Worm (Caenorhabditis elegans) whole organism, L1 larva: ENCODE results near the gene cdc-25.2.

Experiments used
- F16B12.6 ChIP-seq: fragments of 150-350 bp; optimal IDR thresholded peaks from 2 replicates; lab custom pipeline; 2014; ENCODE audit warnings: missing biosample characterization, missing genetic modification characterization
- alr-1 ChIP-seq: fragments of 200-800 bp; sonication (Bioruptor generic); optimal IDR thresholded peaks from 2 replicates; lab custom pipeline; 2018; ENCODE audit warnings: borderline replicate concordance, mild to moderate bottlenecking, missing genetic modification characterization, missing compliant biosample characterization
- ama-1 ChIP-seq: fragments of 150-350 bp; optimal IDR thresholded peaks from 2 replicates; lab custom pipeline; 2014
- blmp-1 ChIP-seq: fragments of 150-350 bp; optimal IDR thresholded peaks from 2 replicates; lab custom pipeline; 2014; ENCODE audit warnings: missing biosample characterization, missing genetic modification characterization
- dpl-1 ChIP-seq, 3 experiments: fragments of 150-350 bp in 2 of 3; sonication (generic microtip) in 1 of 3; optimal IDR thresholded peaks; 2 replicates each; lab custom pipeline; 2014 to 2017; ENCODE audit warnings: missing biosample characterization in 3 of 3, missing genetic modification characterization in 3 of 3, missing genetic modification reagents in 3 of 3
- dsc-1 ChIP-seq: sonication (generic microtip); optimal IDR thresholded peaks from 2 replicates; lab custom pipeline; 2016; ENCODE audit warnings: mild to moderate bottlenecking, missing genetic modification characterization, missing compliant biosample characterization
- egl-27 ChIP-seq, 2 experiments: fragments of 150-350 bp in 1 of 2; sonication (generic microtip); optimal IDR thresholded peaks; 3 replicates each; lab custom pipeline; 2017 to 2018; ENCODE audit warnings: missing biosample characterization in 2 of 2, missing genetic modification characterization in 2 of 2, missing genetic modification reagents in 2 of 2
- elt-3 ChIP-seq, 6 experiments: fragments of 150-350 bp in 1 of 6; sonication (generic microtip); optimal IDR thresholded peaks; 2 replicates each; lab custom pipeline; 2017 to 2018; ENCODE audit warnings: missing biosample characterization in 6 of 6, missing genetic modification characterization in 6 of 6, inconsistent platforms in 1 of 6
- fkh-10 ChIP-seq: sonication (generic microtip); optimal IDR thresholded peaks from 2 replicates; lab custom pipeline; 2017; ENCODE audit warnings: missing biosample characterization, missing genetic modification reagents, missing genetic modification characterization
- fkh-8 ChIP-seq: sonication (generic microtip); optimal IDR thresholded peaks from 2 replicates; lab custom pipeline; 2016; ENCODE audit warnings: mild to moderate bottlenecking, missing genetic modification characterization, missing compliant biosample characterization
- hlh-17 ChIP-seq: fragments of 200-800 bp; sonication (Bioruptor generic); optimal IDR thresholded peaks from 2 replicates; lab custom pipeline; 2018; ENCODE audit warnings: missing genetic modification characterization, mild to moderate bottlenecking, missing compliant biosample characterization, moderate library complexity, borderline replicate concordance
- hpl-2 ChIP-seq: fragments of 150-350 bp; optimal IDR thresholded peaks from 2 replicates; lab custom pipeline; 2014; ENCODE audit warnings: missing biosample characterization, missing genetic modification reagents, missing genetic modification characterization
- irx-1 ChIP-seq: sonication (generic microtip); optimal IDR thresholded peaks from 2 replicates; lab custom pipeline; 2016; ENCODE audit warnings: missing genetic modification characterization, missing compliant biosample characterization
- lin-39 ChIP-seq: fragments of 150-350 bp; optimal IDR thresholded peaks from 2 replicates; lab custom pipeline; 2014; ENCODE audit warnings: missing biosample characterization, missing genetic modification reagents, missing genetic modification characterization
- lir-3 ChIP-seq: sonication (generic microtip); optimal IDR thresholded peaks from 2 replicates; lab custom pipeline; 2016; ENCODE audit warnings: mild to moderate bottlenecking, missing genetic modification characterization, moderate library complexity, missing compliant biosample characterization; ENCODE audit not compliant: poor library complexity
- lsy-2 ChIP-seq, 2 experiments: fragments of 150-350 bp; optimal IDR thresholded peaks; 2 replicates each; lab custom pipeline; 2014; ENCODE audit warnings: missing biosample characterization in 2 of 2, missing genetic modification characterization in 2 of 2
- mef-2 ChIP-seq: fragments of 150-350 bp; optimal IDR thresholded peaks from 2 replicates; lab custom pipeline; 2014; ENCODE audit warnings: missing biosample characterization, missing genetic modification characterization
- mep-1 ChIP-seq: fragments of 150-350 bp; optimal IDR thresholded peaks from 2 replicates; lab custom pipeline; 2014; ENCODE audit warnings: missing biosample characterization, missing genetic modification characterization
- nhr-11 ChIP-seq: fragments of 150-350 bp; optimal IDR thresholded peaks from 2 replicates; lab custom pipeline; 2014; ENCODE audit warnings: missing biosample characterization, missing genetic modification characterization
- nhr-19 ChIP-seq: fragments of 200-800 bp; sonication (Bioruptor generic); conservative IDR thresholded peaks from 2 replicates; pipeline ENCODE4 v1.3.6; 2022; ENCODE audit warnings: missing genetic modification characterization, missing compliant biosample characterization
- nhr-28 ChIP-seq: fragments of 150-350 bp; optimal IDR thresholded peaks from 2 replicates; lab custom pipeline; 2014; ENCODE audit warnings: missing biosample characterization, missing genetic modification characterization
- nhr-71 ChIP-seq: sonication (generic microtip); optimal IDR thresholded peaks from 2 replicates; lab custom pipeline; 2016; ENCODE audit warnings: mild to moderate bottlenecking, missing genetic modification characterization, moderate library complexity, missing compliant biosample characterization
- nhr-76 ChIP-seq: sonication (generic microtip); optimal IDR thresholded peaks from 2 replicates; lab custom pipeline; 2017; ENCODE audit warnings: missing biosample characterization, missing genetic modification characterization
- nhr-85 ChIP-seq: sonication (generic microtip); peaks from one replicate; lab custom pipeline; 2016; ENCODE audit warnings: missing genetic modification characterization, inconsistent platforms, missing compliant biosample characterization
- snpc-4 ChIP-seq: fragments of 150-350 bp; optimal IDR thresholded peaks from 2 replicates; lab custom pipeline; 2014; ENCODE audit warnings: missing biosample characterization, missing genetic modification characterization
- snu-23 ChIP-seq: sonication (generic microtip); optimal IDR thresholded peaks from 2 replicates; lab custom pipeline; 2016; ENCODE audit warnings: missing genetic modification characterization, missing compliant biosample characterization
- swsn-7 ChIP-seq: sonication (generic microtip); optimal IDR thresholded peaks from 2 replicates; lab custom pipeline; 2016; ENCODE audit warnings: missing genetic modification characterization, missing compliant biosample characterization
- vab-15 ChIP-seq: sonication (generic microtip); optimal IDR thresholded peaks from 2 replicates; lab custom pipeline; 2017; ENCODE audit warnings: missing genotype, mild to moderate bottlenecking, missing genetic modification characterization, missing compliant biosample characterization
- xbp-1 ChIP-seq: sonication (generic microtip); optimal IDR thresholded peaks from 2 replicates; lab custom pipeline; 2016; ENCODE audit warnings: missing genetic modification characterization, missing compliant biosample characterization
- ztf-11 ChIP-seq, 2 experiments: sonication (generic microtip); optimal IDR thresholded peaks; 2 replicates each; lab custom pipeline; 2016 to 2017; ENCODE audit warnings: missing genetic modification characterization in 2 of 2, missing biosample characterization in 1 of 2, missing compliant biosample characterization in 1 of 2
- ztf-4 ChIP-seq: fragments of 150-350 bp; optimal IDR thresholded peaks from 2 replicates; lab custom pipeline; 2014; ENCODE audit warnings: missing biosample characterization, missing genetic modification characterization

Gene cdc-25.2

DNA sequence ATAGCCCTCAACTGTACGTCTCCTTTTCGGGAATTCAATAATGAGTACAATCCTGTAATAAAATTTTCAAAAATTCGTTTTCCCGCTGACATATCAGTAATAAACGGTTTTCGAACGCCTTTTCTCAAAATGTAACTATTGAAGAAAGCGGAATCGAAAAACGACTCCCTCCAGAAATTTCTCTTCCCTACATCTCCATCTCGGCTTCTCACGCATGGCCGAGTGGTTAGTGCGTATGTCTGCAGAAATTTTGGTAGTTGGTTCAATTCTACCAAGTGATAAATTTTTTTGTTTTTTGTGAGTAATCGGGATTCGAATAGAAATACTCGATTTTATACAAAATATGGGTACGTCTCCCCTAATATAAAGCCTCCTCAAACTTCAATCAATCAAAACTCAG is 5.7 kb upstream of the cdc-25.2 start:
- 0 out of 2 replicates have a peak, but pooled peaks have one; percentile 8 for TF ChIP-seq nhr-19 (GFP tag; lab: Robert Waterston, UW)

- TF ChIP-seq blmp-1 (tag; lab: Kevin White, UChicago) (peak; percentile 52), xbp-1 (tag; lab: Kevin White, UChicago) (peak; percentile 91), ztf-4 (tag; lab: Kevin White, UChicago) (no peak)
These were observed 3.0 kb downstream of the cdc-25.2 start for ce11 chrV:1569750-1570419.

DNA sequence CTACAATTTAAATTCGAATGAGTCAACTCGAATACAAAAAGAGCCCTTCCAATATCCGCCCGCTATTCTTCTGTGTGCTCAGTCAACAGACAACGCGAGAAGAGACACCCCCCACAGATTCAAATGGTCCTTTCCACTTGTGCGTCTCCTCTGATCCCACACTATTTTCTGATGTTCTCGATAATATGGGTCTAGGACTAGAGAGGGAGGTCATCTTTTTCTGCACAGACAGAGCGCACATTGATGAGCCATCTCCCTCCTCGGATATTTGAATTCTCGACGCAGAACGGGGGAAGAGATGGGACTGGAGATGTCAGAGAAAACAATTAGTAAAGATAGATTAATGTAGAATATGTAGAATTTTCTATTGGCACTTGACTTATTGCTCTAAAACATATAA is 3.8 kb downstream of the cdc-25.2 start:
- TF ChIP-seq dpl-1 (GFP tag; optimal IDR thresholded peaks at IDR 0.05; lab: Kevin White, UChicago) (no peak), swsn-7 (tag; lab: Kevin White, UChicago) (no peak), mep-1 (tag; lab: Kevin White, UChicago) (no peak), mef-2 (tag; lab: Kevin White, UChicago) (no peak), lsy-2 (tag; optimal IDR thresholded peaks at IDR 0.05; lab: Kevin White, UChicago) (no peak), fkh-10 (GFP tag; lab: Kevin White, UChicago) (no peak), dsc-1 (tag; lab: Kevin White, UChicago) (peak; percentile 13)

DNA sequence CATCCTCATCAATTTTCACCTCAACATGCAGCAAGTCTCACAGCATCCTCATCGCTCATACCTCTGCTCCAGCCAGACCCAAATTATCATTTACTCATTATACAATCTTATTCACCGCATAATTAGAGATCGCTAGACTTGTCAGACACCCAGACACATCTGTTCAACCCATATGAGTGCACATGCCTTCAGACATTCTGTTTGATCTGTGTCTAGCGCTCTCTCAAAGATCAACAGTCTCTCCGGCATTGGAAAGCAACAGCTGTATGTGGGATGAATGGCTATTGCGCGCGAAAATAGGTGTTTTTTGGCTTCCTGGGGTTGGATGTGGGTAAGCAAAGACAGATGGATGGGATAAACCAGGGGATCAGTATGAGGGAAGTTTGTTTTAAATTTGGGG is 5.7 kb downstream of the cdc-25.2 start:
- peak in 1 of 2 experiments; percentile 21 for TF ChIP-seq ztf-11 (tag; optimal IDR thresholded peaks at IDR 0.05; lab: Kevin White, UChicago)
- TF ChIP-seq lir-3 (tag; lab: Kevin White, UChicago): no peak
- peak; percentile 42 for TF ChIP-seq nhr-85
- no peak for TF ChIP-seq fkh-8 (tag; lab: Kevin White, UChicago)
- no peak for TF ChIP-seq alr-1 (tag; lab: Kevin White, UChicago)

- TF ChIP-seq dsc-1 (tag; lab: Kevin White, UChicago): peak; percentile 10
- no peak for TF ChIP-seq vab-15 (tag; lab: Kevin White, UChicago)
These were observed 7.7 kb downstream of the cdc-25.2 start for ce11 chrV:1574599-1574998.

DNA sequence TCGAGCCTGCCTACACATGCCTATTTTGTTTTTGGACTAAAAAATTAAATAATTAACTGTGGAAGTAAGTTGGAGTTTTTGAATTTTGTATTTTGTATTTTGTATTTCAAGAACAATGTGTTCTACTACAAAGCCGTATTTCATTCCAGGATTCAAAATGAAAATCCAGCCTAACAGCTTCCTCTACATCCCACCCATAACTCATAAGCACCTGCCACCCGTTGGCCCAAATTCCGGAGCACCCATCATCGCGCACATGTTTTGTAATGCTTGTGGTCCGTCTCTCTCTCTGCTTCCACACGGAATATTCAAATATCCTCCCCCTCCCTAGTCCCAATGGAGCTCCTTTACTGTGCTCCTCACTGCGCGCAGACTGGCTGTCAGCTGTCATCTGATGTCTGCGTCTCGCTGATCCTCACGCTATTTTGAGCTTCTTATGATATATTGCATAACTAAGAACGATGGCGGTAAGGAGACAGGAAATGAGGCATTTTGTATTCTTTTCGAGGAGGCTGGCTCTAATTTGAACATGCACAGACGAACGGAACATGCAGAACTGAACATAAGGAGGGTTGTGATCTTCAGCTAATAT is 8.7 kb downstream of the cdc-25.2 start:
- TF ChIP-seq nhr-28 (tag; lab: Kevin White, UChicago) (no peak), hlh-17 (GFP tag; lab: Kevin White, UChicago) (no peak), nhr-76 (tag; lab: Kevin White, UChicago) (no peak), nhr-19 (GFP tag; lab: Robert Waterston, UW) (no peak), snpc-4 (tag; lab: Kevin White, UChicago) (no peak), lsy-2 (tag; optimal IDR thresholded peaks at IDR 0.05; lab: Kevin White, UChicago) (no peak), hpl-2 (GFP tag; lab: Kevin White, UChicago) (no peak), nhr-71 (tag; lab: Kevin White, UChicago) (no peak), dsc-1 (tag; lab: Kevin White, UChicago) (no peak), snu-23 (GFP tag; lab: Kevin White, UChicago) (no peak), lin-39 (tag; lab: Kevin White, UChicago) (no peak), nhr-11 (no peak)
- TF ChIP-seq, all 84 proteins: peak for 0

ce11 chrV:1577092-1577709 is 10.3 kb downstream of the cdc-25.2 start:
- TF ChIP-seq nhr-19 (GFP tag; lab: Robert Waterston, UW) (no peak), nhr-28 (tag; lab: Kevin White, UChicago) (no peak), elt-3 (tag; optimal IDR thresholded peaks at IDR 0.05; lab: Kevin White, UChicago) (no peak), ama-1 (lab: Kevin White, UChicago) (no peak), egl-27 (tag; optimal IDR thresholded peaks at IDR 0.05; lab: Kevin White, UChicago) (no peak), irx-1 (tag; lab: Kevin White, UChicago) (no peak), F16B12.6 (no peak)
